Fruit fly (Drosophila melanogaster) Kc167 (cell line): Measurements from ENCODE around the gene CG43897.

Experiments used
- Myc ChIP-seq: fragments of >200 bp; optimal IDR thresholded peaks from 2 replicates; lab custom pipeline; 2017; ENCODE audit warnings: missing external identifiers
- h ChIP-seq: fragments of >200 bp; optimal IDR thresholded peaks from 3 replicates; lab custom pipeline; 2018; ENCODE audit warnings: missing external identifiers
- insv ChIP-seq: fragments of >200 bp; optimal IDR thresholded peaks from 3 replicates; lab custom pipeline; 2018; ENCODE audit warnings: missing external identifiers
- psq ChIP-seq: fragments of >200 bp; optimal IDR thresholded peaks from 2 replicates; lab custom pipeline; 2017; ENCODE audit warnings: missing external identifiers

DNA sequence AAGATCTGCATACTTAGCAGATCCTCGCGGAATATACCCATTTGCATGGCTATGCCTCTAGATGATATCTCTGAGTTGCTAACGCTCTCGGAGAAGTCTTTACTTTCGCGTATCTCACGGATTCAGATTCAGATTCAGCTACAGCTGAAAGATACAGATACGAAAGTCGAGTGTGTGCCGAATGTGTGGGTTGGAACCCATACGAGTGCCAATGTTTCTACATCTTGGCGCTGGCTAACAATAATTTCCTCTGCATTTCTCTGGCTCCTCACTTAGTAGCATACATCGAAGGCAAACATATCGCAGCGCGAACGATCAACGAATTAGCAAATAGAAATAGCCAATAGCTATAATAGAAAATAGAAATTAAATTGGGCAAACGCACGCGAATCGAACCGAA, 15.5 kb downstream of the CG43897 start:
- TF ChIP-seq Myc (lab: Kevin White, UChicago): no peak
- no peak for TF ChIP-seq insv (lab: Kevin White, UChicago)
- TF ChIP-seq h (lab: Kevin White, UChicago): no peak
- no peak for TF ChIP-seq psq (lab: Kevin White, UChicago)
